Fruit fly (Drosophila melanogaster): ENCODE data around the gene CG14839.

Gene CG14839

DNA sequence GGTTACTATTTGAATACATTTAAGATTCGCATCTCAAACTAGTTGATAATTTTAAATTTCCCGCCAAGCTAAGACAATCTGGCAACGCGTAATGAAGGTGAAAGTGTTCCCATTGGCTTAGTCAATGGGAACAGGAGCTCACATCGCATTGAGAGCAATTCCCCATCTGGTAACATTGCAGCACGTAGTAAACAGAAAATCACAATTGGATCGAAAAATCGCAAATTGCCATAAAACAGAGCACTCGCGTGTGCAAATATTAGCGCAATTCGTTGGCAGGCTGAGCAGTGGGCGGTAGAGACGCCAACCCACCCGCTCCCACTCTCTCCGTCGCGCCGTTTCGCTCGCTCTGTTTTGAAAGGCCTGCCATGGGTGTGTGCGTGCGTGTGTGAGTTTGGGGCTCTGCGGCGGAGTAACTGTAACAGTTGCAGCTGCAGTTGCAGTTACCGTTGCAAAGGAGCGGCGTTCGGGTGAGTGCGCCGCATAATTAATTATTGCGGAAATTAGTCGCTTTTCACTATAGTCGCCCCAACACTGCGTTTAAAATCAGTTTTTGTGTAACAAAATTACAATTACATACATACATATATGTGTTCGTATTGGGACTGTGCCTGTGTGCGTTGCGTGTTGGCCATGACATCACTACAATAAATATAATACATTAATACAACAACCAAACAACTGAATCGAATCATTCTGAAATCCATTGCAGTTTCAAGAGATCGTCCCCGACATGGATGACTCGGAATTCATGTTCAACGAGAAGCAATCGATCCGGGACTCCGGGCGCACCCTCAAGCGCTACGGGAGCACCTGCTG lies 36.1 kb downstream of the CG14839 start:
- TF ChIP-seq CG12605 (GFP tag; IDR thresholded peaks at IDR 0.05) = no peak
- no peak for TF ChIP-seq CG17806 (tag; optimal IDR thresholded peaks at IDR 0.05)
- TF ChIP-seq CG34367 (tag; optimal IDR thresholded peaks at IDR 0.05) = no peak
- TF ChIP-seq EcR (GFP tag; optimal IDR thresholded peaks at IDR 0.05) = peak; percentile 6
- TF ChIP-seq fd96Ca (GFP tag; IDR thresholded peaks at IDR 0.05) = 0 out of 3 replicates have a peak, but pooled peaks have one; percentile 17
- TF ChIP-seq Pif1B (GFP tag; optimal IDR thresholded peaks at IDR 0.05) = no peak
- peak; percentile 49 for TF ChIP-seq Ets98B (GFP tag; IDR thresholded peaks at IDR 0.05)
- TF ChIP-seq CG4496 (GFP tag; IDR thresholded peaks at IDR 0.05) = peak; percentile 62; the same call in 1 of the 3 replicates

DNA sequence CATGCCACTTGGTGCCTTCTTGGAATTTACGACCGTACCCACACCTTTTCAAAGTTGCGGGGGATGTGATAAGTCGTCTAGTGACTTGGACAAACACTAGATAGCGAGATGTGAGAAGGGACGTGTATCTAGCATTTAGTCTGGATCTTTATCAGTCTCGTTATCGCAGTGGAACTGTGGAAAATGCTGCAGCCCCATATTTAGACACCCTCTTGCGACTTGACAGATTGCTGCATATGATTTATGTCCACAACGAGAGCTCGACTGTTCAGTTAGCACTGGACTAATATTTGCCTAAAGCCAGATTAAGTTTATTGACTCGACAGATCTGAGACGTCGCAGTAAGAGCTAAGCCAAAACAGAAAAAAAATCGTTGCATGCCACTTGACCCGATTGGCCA lies 37.7 kb downstream of the CG14839 start:
- TF ChIP-seq CG17806 (tag; optimal IDR thresholded peaks at IDR 0.05) (no peak), Pif1A (GFP tag; optimal IDR thresholded peaks at IDR 0.05) (no peak), EcR (GFP tag; optimal IDR thresholded peaks at IDR 0.05) (no peak), CG10348 (GFP tag; IDR thresholded peaks at IDR 0.05) (no peak), Snoo (tag; optimal IDR thresholded peaks at IDR 0.05) (no peak), fd96Ca (GFP tag; IDR thresholded peaks at IDR 0.05) (no peak)

DNA sequence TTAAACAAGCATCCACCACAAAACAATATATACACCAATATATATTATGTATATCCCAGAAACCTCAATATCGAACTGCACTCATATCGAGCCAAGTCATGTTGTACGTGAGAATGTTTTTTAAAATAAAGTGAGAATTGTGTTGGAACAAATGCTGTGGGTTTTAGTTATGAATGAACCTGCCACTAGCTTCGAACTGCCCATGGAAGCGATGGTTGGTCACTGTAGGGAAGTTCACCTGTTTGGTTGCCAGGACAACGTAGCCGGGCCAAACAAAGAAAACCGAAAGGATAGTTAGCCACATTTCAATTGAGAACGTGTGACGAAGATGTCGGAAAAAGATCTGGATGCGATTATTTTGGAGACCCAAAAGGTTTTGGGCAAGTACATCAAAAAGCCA lies 39.9 kb downstream of the CG14839 start, which contains the start of gene IFT54:
Gene IFT54, plus strand, starts transcription at position 301 of the 400 bp plus-strand sequence.
- TF ChIP-seq CG8159 (tag; optimal IDR thresholded peaks at IDR 0.05) = no peak
- no peak for TF ChIP-seq CG15710 (tag; optimal IDR thresholded peaks at IDR 0.05)
- no peak for TF ChIP-seq CG14655 (GFP tag; optimal IDR thresholded peaks at IDR 0.05)
- TF ChIP-seq CG4496 (GFP tag; IDR thresholded peaks at IDR 0.05) = no peak
- TF ChIP-seq CG17806 (tag; optimal IDR thresholded peaks at IDR 0.05) = no peak
- TF ChIP-seq Snoo (tag; optimal IDR thresholded peaks at IDR 0.05) = no peak
- no peak for TF ChIP-seq CG10348 (GFP tag; IDR thresholded peaks at IDR 0.05)
- TF ChIP-seq rn (GFP tag; IDR thresholded peaks at IDR 0.05) = no peak
- no peak for TF ChIP-seq EcR (GFP tag; optimal IDR thresholded peaks at IDR 0.05)
- no peak for TF ChIP-seq gl (tag; optimal IDR thresholded peaks at IDR 0.05)

dm6 chr3R:14307972-14308673 lies 45.9 kb downstream of the CG14839 start:
- no peak for TF ChIP-seq CG9948 (tag; optimal IDR thresholded peaks at IDR 0.05)
- no peak for TF ChIP-seq fd96Ca (GFP tag; IDR thresholded peaks at IDR 0.05)
- 0 out of 2 replicates have a peak, but pooled peaks have one; percentile 6 for TF ChIP-seq Ets98B (GFP tag; IDR thresholded peaks at IDR 0.05)
- TF ChIP-seq CG8159 (tag; optimal IDR thresholded peaks at IDR 0.05) = no peak
- no peak for TF ChIP-seq CG14655 (GFP tag; optimal IDR thresholded peaks at IDR 0.05)
- peak; percentile 2 for TF ChIP-seq CG34367 (tag; optimal IDR thresholded peaks at IDR 0.05)
- no peak for TF ChIP-seq D1 (tag; optimal IDR thresholded peaks at IDR 0.05)
- TF ChIP-seq Snoo (tag; optimal IDR thresholded peaks at IDR 0.05) = no peak
- TF ChIP-seq CG4496 (GFP tag; IDR thresholded peaks at IDR 0.05) = no peak
- TF ChIP-seq Pif1B (GFP tag; optimal IDR thresholded peaks at IDR 0.05) = no peak
- TF ChIP-seq EcR (GFP tag; optimal IDR thresholded peaks at IDR 0.05) = no peak
- TF ChIP-seq CG8301 (tag; optimal IDR thresholded peaks at IDR 0.05) = no peak
- TF ChIP-seq CG13204 (GFP tag; optimal IDR thresholded peaks at IDR 0.05) = no peak
- TF ChIP-seq CG32121 (GFP tag; IDR thresholded peaks at IDR 0.05) = no peak
- no peak for TF ChIP-seq Pif1A (GFP tag; optimal IDR thresholded peaks at IDR 0.05)
- TF ChIP-seq CG12605 (GFP tag; IDR thresholded peaks at IDR 0.05) = no peak; the same call in 1 of the 2 replicates

- TF ChIP-seq CG8301 (tag; optimal IDR thresholded peaks at IDR 0.05) (peak; percentile 27), CG9948 (tag; optimal IDR thresholded peaks at IDR 0.05) (peak; percentile 41), rn (GFP tag; IDR thresholded peaks at IDR 0.05) (peak; percentile 25; the same call in 1 of the 2 replicates), CG32121 (GFP tag; IDR thresholded peaks at IDR 0.05) (no peak), CG12605 (GFP tag; IDR thresholded peaks at IDR 0.05) (no peak), CG15710 (tag; optimal IDR thresholded peaks at IDR 0.05) (peak; percentile 40), D1 (tag; optimal IDR thresholded peaks at IDR 0.05) (no peak), Pif1A (GFP tag; optimal IDR thresholded peaks at IDR 0.05) (no peak), Pif1B (GFP tag; optimal IDR thresholded peaks at IDR 0.05) (no peak), CG4496 (GFP tag; IDR thresholded peaks at IDR 0.05) (no peak), CG14655 (GFP tag; optimal IDR thresholded peaks at IDR 0.05) (no peak), fd96Ca (GFP tag; IDR thresholded peaks at IDR 0.05) (no peak), EcR (GFP tag; optimal IDR thresholded peaks at IDR 0.05) (no peak), Ets98B (GFP tag; IDR thresholded peaks at IDR 0.05) (no peak), CG34367 (tag; optimal IDR thresholded peaks at IDR 0.05) (peak; percentile 4), CG17806 (tag; optimal IDR thresholded peaks at IDR 0.05) (no peak), CG8159 (tag; optimal IDR thresholded peaks at IDR 0.05) (peak; percentile 61), Snoo (tag; optimal IDR thresholded peaks at IDR 0.05) (peak; percentile 37), gl (tag; optimal IDR thresholded peaks at IDR 0.05) (no peak), CG10348 (GFP tag; IDR thresholded peaks at IDR 0.05) (no peak), CG13204 (GFP tag; optimal IDR thresholded peaks at IDR 0.05) (no peak)
These were observed 46.6 kb downstream of the CG14839 start, which contains the start of gene Polr2I for dm6 chr3R:14308801-14309217. Polr2I (plus strand) TSS chr3R:14309089.

- TF ChIP-seq Pif1B (GFP tag; optimal IDR thresholded peaks at IDR 0.05) = no peak
- TF ChIP-seq CG17806 (tag; optimal IDR thresholded peaks at IDR 0.05) = no peak
- TF ChIP-seq CG14655 (GFP tag; optimal IDR thresholded peaks at IDR 0.05) = no peak
- no peak for TF ChIP-seq rn (GFP tag; IDR thresholded peaks at IDR 0.05)
- TF ChIP-seq CG12605 (GFP tag; IDR thresholded peaks at IDR 0.05) = no peak
- no peak for TF ChIP-seq Ets98B (GFP tag; IDR thresholded peaks at IDR 0.05)
- no peak for TF ChIP-seq CG32121 (GFP tag; IDR thresholded peaks at IDR 0.05)
- no peak for TF ChIP-seq fd96Ca (GFP tag; IDR thresholded peaks at IDR 0.05)
- no peak for TF ChIP-seq CG8301 (tag; optimal IDR thresholded peaks at IDR 0.05)
- TF ChIP-seq gl (tag; optimal IDR thresholded peaks at IDR 0.05) = no peak
- TF ChIP-seq CG13204 (GFP tag; optimal IDR thresholded peaks at IDR 0.05) = no peak
- no peak for TF ChIP-seq EcR (GFP tag; optimal IDR thresholded peaks at IDR 0.05)
- TF ChIP-seq Pif1A (GFP tag; optimal IDR thresholded peaks at IDR 0.05) = no peak
- TF ChIP-seq CG9948 (tag; optimal IDR thresholded peaks at IDR 0.05) = no peak
These were observed 47.9 kb downstream of the CG14839 start, which contains the start of gene CG31321 for dm6 chr3R:14310062-14310461. CG31321 (plus strand) TSS chr3R:14310362.
